Worm (Caenorhabditis elegans): ENCODE measurements around the gene Y42H9AR.2.

ce11 chrIV:8102231-8102630 is 2.5 kb downstream of the Y42H9AR.2 start, which contains the start of gene Y42H9AR.5:
- TF ChIP-seq mxl-2 (GFP tag; conservative IDR thresholded peaks at IDR 0.05), result no peak
- TF ChIP-seq lin-29 (GFP tag; IDR thresholded peaks at IDR 0.05), result no peak
- TF ChIP-seq daf-19 (GFP tag; conservative IDR thresholded peaks at IDR 0.05), result no peak
- no peak for TF ChIP-seq pqm-1 (tag; optimal IDR thresholded peaks at IDR 0.05)
- no peak for TF ChIP-seq snpc-4 (tag; optimal IDR thresholded peaks at IDR 0.05)
- no peak for TF ChIP-seq zag-1 (tag; optimal IDR thresholded peaks at IDR 0.05)

All from whole organism, L4 larva.